Fruit fly (Drosophila melanogaster) whole organism, adult: ENCODE results near the gene CG7079.

ENCODE experiments used
- CG11617 ChIP-seq: fragments of 200-800 bp; sonication (Bioruptor generic); optimal IDR thresholded peaks from 2 replicates; lab custom pipeline; 2017; ENCODE audit warnings: mild to moderate bottlenecking, missing biosample characterization, missing genetic modification reagents, missing genetic modification characterization
- CG12768 ChIP-seq: fragments of 200-800 bp; sonication (Bioruptor generic); optimal IDR thresholded peaks from 2 replicates; lab custom pipeline; 2017; ENCODE audit warnings: missing biosample characterization, missing genetic modification characterization, mild to moderate bottlenecking, moderate library complexity, missing genetic modification reagents
- CG14711 ChIP-seq: fragments of 200-800 bp; sonication (Bioruptor generic); optimal IDR thresholded peaks from 2 replicates; lab custom pipeline; 2018; ENCODE audit warnings: missing biosample characterization, mild to moderate bottlenecking, missing genetic modification characterization, moderate library complexity
- CG1620 ChIP-seq: fragments of 200-800 bp; sonication (Bioruptor generic); optimal IDR thresholded peaks from 2 replicates; lab custom pipeline; 2016; ENCODE audit warnings: missing biosample characterization, missing genetic modification characterization
- CG33017 ChIP-seq: fragments of 200-800 bp; sonication (Bioruptor generic); optimal IDR thresholded peaks from 2 replicates; lab custom pipeline; 2018; ENCODE audit warnings: missing biosample characterization, mild to moderate bottlenecking, missing genetic modification characterization, moderate library complexity
- CG5204 ChIP-seq: fragments of 200-800 bp; sonication (Bioruptor generic); optimal IDR thresholded peaks from 2 replicates; lab custom pipeline; 2016; ENCODE audit warnings: missing biosample characterization, missing genetic modification characterization
- CG7045 ChIP-seq: fragments of 200-800 bp; sonication (Bioruptor generic); optimal IDR thresholded peaks from 2 replicates; lab custom pipeline; 2017; ENCODE audit warnings: missing biosample characterization, mild to moderate bottlenecking, missing genetic modification characterization
- CG7101 ChIP-seq: fragments of 200-800 bp; sonication (Bioruptor generic); optimal IDR thresholded peaks from 2 replicates; lab custom pipeline; 2018; ENCODE audit warnings: missing biosample characterization, mild to moderate bottlenecking, missing genetic modification characterization, moderate library complexity
- Clk ChIP-seq: fragments of 200-800 bp; sonication (Bioruptor generic); optimal IDR thresholded peaks from 2 replicates; lab custom pipeline; 2017; ENCODE audit warnings: missing biosample characterization, missing genetic modification characterization
- Crg-1 ChIP-seq: fragments of 200-800 bp; sonication (Bioruptor generic); optimal IDR thresholded peaks from 2 replicates; lab custom pipeline; 2016; ENCODE audit warnings: missing biosample characterization, missing genetic modification characterization
- Hr96 ChIP-seq: fragments of 200-800 bp; sonication (Bioruptor generic); optimal IDR thresholded peaks from 2 replicates; lab custom pipeline; 2016; ENCODE audit warnings: missing biosample characterization, missing genetic modification characterization
- Mnt ChIP-seq: fragments of 200-800 bp; sonication (Bioruptor generic); optimal IDR thresholded peaks from 2 replicates; lab custom pipeline; 2016; ENCODE audit warnings: missing biosample characterization, mild to moderate bottlenecking, missing genetic modification characterization
- bab1 ChIP-seq: fragments of 200-800 bp; sonication (Bioruptor generic); optimal IDR thresholded peaks from 3 replicates; lab custom pipeline; 2019; ENCODE audit warnings: missing biosample characterization, mild to moderate bottlenecking, missing genetic modification characterization, moderate library complexity
- cic ChIP-seq: fragments of 200-800 bp; sonication (Bioruptor generic); optimal IDR thresholded peaks from 2 replicates; lab custom pipeline; 2017; ENCODE audit warnings: missing biosample characterization, mild to moderate bottlenecking, missing genetic modification characterization, moderate library complexity
- cnc ChIP-seq, 2 experiments: fragments of >200 bp; optimal IDR thresholded peaks; 2 replicates each; lab custom pipeline; 2017
- kay ChIP-seq: fragments of 200-800 bp; sonication (Bioruptor generic); peaks from one replicate; lab custom pipeline; 2016; ENCODE audit warnings: missing biosample characterization, missing genetic modification characterization, borderline replicate concordance
- ovo ChIP-seq: fragments of 200-800 bp; sonication (Bioruptor generic); optimal IDR thresholded peaks from 2 replicates; lab custom pipeline; 2016; ENCODE audit warnings: missing biosample characterization, missing genetic modification characterization
- pad ChIP-seq: fragments of 200-800 bp; sonication (Bioruptor generic); optimal IDR thresholded peaks from 3 replicates; lab custom pipeline; 2017; ENCODE audit warnings: missing biosample characterization, missing genetic modification characterization, mild to moderate bottlenecking, moderate library complexity, missing genetic modification reagents
- tj ChIP-seq: fragments of 200-800 bp; sonication (Bioruptor generic); optimal IDR thresholded peaks from 3 replicates; lab custom pipeline; 2017; ENCODE audit warnings: missing biosample characterization, mild to moderate bottlenecking, missing genetic modification characterization, moderate library complexity
- toe ChIP-seq: fragments of 200-800 bp; sonication (Bioruptor generic); optimal IDR thresholded peaks from 2 replicates; lab custom pipeline; 2016; ENCODE audit warnings: missing biosample characterization, missing genetic modification characterization

CG7079 gene

DNA sequence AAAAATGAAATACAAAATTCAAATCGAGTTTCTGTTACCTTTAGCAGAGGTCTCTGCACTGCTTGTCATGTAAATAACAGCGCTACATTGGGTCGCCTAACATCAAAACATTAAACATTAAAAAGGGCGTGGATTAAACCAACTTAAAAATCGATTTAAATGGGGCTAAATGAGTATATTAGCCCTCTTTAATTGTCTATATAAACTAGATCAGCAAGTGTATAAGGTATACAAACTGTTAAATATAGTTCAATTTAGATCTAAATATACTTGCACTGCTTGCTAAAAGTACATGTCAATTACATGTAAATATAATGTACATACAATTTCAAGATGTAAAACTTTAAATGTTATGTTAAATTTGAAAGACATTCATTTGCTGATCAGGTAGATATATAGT lies 21.1 kb upstream of the CG7079 start:
- TF ChIP-seq CG7101 = no peak
- TF ChIP-seq Clk (GFP tag; lab: Kevin White, UChicago) = no peak
- TF ChIP-seq CG33017 (tag; lab: Kevin White, UChicago) = no peak
- peak; percentile 17 for TF ChIP-seq kay (GFP tag; lab: Kevin White, UChicago)

DNA sequence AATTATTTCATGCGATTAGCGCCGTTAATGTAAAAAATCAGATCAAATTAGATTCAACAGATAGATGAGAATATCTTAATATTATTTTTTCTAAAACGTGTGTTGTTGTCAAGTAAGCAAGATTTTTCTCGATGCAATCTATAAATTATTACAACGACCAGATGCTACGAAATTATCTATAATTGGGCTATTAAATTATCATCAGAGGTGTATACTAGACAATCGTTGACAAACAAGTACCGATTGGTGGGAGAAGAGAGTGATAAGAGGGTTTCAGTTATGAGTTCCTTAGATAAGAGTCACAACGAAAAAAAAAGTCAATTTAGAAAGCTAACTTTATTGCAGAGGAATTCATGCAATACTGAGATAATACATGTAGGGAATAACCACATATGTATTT lies 18.9 kb upstream of the CG7079 start:
- TF ChIP-seq Clk (GFP tag; lab: Kevin White, UChicago) = no peak
- TF ChIP-seq kay (GFP tag; lab: Kevin White, UChicago) = peak; percentile 63

DNA sequence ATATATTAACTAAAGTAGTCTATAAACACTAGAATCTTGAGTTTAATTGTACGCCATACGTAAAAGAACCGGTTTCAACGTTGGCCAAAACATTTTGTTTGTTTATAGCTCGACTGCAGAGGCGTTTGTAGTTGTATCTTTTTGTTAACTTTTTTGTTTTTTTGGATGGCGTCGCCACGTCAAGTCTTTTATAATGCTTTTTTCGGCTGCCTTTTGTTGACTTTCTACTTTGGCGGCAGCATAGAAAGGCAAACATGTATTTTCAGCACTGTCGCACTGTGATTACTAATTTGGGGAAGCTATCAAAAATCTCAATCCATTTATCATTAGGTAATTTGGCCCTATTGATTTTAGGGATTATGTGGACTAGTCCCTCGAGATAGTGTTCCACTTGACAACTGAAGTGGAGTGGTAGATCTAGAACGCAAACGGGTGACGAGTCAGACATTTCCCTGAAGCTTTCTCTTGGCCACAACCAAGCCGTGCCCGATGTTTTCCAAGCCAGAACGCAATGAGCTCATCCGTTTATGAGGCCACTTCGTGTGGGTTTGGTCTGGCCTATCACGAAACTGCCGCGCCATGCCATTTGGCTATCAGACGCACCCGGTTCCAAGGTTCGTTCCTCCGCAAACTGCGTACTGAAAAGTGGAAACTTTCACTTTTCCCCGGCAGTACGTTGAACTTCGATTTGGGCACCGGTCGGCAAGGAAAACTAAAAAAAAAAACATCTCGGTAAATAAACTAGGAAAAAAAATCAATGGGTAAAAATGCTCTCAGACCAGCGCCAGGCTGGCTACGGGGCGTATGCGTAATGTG lies 18.0 kb upstream of the CG7079 start:
- TF ChIP-seq ovo (GFP tag; lab: Kevin White, UChicago) (no peak), kay (GFP tag; lab: Kevin White, UChicago) (peak; percentile 38), CG12768 (peak; percentile 3)

DNA sequence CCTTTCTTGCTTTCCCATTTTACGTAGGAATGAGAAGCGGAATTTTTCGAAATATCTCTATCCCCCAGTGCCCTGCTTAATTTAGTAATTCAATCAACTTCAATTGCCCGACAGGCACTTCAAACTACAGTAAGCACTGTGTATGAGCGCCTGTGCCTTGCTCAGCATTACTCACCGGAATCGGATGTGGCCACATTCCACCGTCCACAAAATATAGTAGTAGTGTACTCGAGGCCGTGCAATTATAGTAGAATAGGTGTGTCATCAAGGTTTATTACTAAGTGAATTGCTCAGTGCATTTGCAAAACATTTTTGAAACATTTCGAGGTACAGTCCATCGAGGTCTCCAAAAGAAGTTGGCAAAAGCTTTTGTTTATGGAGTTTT lies 17.1 kb upstream of the CG7079 start:
- TF ChIP-seq kay (GFP tag; lab: Kevin White, UChicago) (peak; percentile 99), tj (GFP tag; lab: Kevin White, UChicago) (peak; percentile 2), ovo (GFP tag; lab: Kevin White, UChicago) (no peak)

DNA sequence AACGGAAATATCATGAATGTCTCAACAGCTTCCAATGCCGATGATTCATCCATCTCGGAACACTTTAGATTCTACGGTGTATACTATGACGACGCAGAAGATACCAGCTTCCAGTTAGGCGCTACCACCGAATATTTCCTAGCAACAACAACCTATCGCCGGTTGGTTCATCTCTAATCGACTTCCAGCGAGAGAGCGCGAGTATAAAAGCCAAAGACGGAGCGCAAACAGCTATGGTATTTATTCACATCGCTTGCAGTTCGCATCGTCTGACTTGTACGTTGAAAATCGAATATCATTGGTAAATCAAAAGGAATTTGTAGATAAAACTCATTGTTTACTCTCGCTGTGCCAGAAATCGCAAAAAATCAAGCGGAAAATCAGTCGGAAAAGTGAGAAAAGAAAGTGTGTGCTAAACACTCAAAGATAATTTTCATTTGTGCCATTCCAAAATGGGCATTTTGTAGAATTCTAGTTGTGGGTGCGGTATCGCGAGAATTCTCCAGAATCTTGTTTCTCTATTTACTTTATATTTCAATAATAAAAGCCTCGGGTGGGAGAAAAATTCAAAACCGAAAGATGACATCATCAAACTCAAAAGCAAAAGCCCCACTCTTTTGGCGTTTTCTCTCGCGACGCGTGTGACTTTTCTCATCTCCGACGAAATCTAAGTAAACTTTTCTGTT lies 16.5 kb upstream of the CG7079 start, which contains the start of gene AnxB9:
Gene AnxB9 (plus strand): TSS at position 232 of the 686 bp plus-strand sequence.
- TF ChIP-seq CG12768 (peak; percentile 40), Mnt (GFP tag; lab: Kevin White, UChicago) (peak; percentile 56), CG7045 (peak; percentile 22), CG14711 (tag; lab: Kevin White, UChicago) (peak; percentile 2), CG1620 (GFP tag; lab: Kevin White, UChicago) (peak; percentile 42), Clk (GFP tag; lab: Kevin White, UChicago) (no peak), CG33017 (tag; lab: Kevin White, UChicago) (peak; percentile 66), cic (GFP tag; lab: Kevin White, UChicago) (peak; percentile 73), pad (no peak), Crg-1 (GFP tag; lab: Kevin White, UChicago) (peak; percentile 50), Hr96 (GFP tag; lab: Kevin White, UChicago) (peak; percentile 39), bab1 (GFP tag; lab: Kevin White, UChicago) (peak; percentile 81), tj (GFP tag; lab: Kevin White, UChicago) (peak; percentile 5), ovo (GFP tag; lab: Kevin White, UChicago) (peak; percentile 7), CG7101 (peak; percentile 67), CG5204 (no peak), kay (GFP tag; lab: Kevin White, UChicago) (peak; percentile 91), toe (GFP tag; lab: Kevin White, UChicago) (no peak), CG11617 (GFP tag; lab: Kevin White, UChicago) (peak; percentile 46), cnc (optimal IDR thresholded peaks at IDR 0.05; lab: Kevin White, UChicago) (no peak)

DNA sequence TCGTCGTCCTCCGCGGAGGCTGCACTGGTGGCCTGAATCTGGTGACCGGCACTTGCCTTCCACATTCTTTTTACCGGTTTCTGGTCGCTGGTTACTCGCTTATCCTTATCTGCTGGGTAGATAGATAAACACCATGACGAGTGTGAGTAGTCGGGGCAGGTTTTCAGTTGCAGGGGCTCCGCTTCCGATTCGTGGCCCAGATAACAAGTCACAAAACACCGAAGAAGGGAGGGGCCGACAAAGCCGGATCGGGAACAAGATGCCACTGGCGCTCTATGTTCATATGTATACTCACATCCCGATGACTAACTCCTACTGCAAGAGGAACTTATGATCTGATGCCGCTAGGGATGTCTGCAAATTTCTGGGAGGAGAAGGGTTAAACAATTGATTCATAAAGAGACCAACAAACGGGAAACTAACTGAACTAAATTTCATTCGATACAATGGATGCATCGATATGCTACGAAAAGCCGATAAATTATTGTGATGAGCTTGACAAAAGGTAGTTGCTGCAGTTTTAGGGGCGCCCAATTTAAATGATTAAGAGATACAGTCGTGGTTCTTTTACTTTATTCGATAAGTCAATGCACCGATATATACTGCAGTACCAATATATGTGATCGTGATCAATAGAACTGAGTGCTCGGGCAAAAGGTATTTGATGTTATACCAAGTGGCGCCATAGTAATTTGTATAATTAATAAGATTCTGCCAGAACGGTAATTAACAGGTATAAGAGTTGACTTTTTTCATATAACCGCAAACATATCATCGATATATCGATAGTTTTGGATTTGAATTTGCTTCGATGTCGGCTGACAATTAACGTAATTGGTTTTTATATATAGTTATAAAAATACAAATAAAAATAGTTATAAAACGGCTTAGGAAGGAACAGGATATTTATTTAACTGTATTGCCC lies 15.6 kb upstream of the CG7079 start, which contains the start of gene Cortactin:
Gene Cortactin (minus strand): TSS at position 472 of the 925 bp plus-strand sequence.
- TF ChIP-seq CG12768 (no peak), CG1620 (GFP tag; lab: Kevin White, UChicago) (peak; percentile 15), cnc (optimal IDR thresholded peaks at IDR 0.05; lab: Kevin White, UChicago) (no peak), tj (GFP tag; lab: Kevin White, UChicago) (no peak), pad (peak; percentile 88), toe (GFP tag; lab: Kevin White, UChicago) (no peak), kay (GFP tag; lab: Kevin White, UChicago) (peak; percentile 73), cic (GFP tag; lab: Kevin White, UChicago) (peak; percentile 3), CG33017 (tag; lab: Kevin White, UChicago) (no peak), Mnt (GFP tag; lab: Kevin White, UChicago) (no peak)
